Worm (Caenorhabditis elegans) whole organism, young adult: ENCODE data around the gene frh-1.

Source experiments
- F10E7.11 ChIP-seq: sonication (generic microtip); optimal IDR thresholded peaks from 2 replicates; lab custom pipeline; 2017; ENCODE audit warnings: mild to moderate bottlenecking, missing genetic modification characterization, moderate library complexity, missing compliant biosample characterization
- F23B12.7 ChIP-seq: sonication (generic microtip); optimal IDR thresholded peaks from 2 replicates; lab custom pipeline; 2017; ENCODE audit warnings: missing genetic modification characterization, mild to moderate bottlenecking, missing compliant biosample characterization, antibody characterized with exemption, moderate library complexity; ENCODE audit not compliant: insufficient read depth
- F33H1.4 ChIP-seq: fragments of 200-800 bp; sonication (Bioruptor generic); IDR thresholded peaks from 2 replicates; pipeline ENCODE4 v1.3.6; 2022; ENCODE audit warnings: missing genetic modification reagents, missing genetic modification characterization, missing compliant biosample characterization
- F49E8.2 ChIP-seq: sonication (generic microtip); optimal IDR thresholded peaks from 3 replicates; lab custom pipeline; 2017; ENCODE audit warnings: missing genetic modification characterization, mild to moderate bottlenecking, missing compliant biosample characterization, antibody characterized with exemption, moderate library complexity; ENCODE audit not compliant: insufficient read depth
- Y79H2A.3 ChIP-seq: fragments of 200-800 bp; sonication (Bioruptor generic); conservative IDR thresholded peaks from 2 replicates; pipeline ENCODE4 v1.3.6; 2022; ENCODE audit warnings: missing genetic modification reagents, missing genetic modification characterization, missing compliant biosample characterization
- Y95B8A.8 ChIP-seq: fragments of 200-800 bp; sonication (Bioruptor generic); IDR thresholded peaks from 2 replicates; pipeline ENCODE4 v1.3.6; 2022; ENCODE audit warnings: missing genetic modification reagents, missing genetic modification characterization, missing compliant biosample characterization
- ZK185.1 ChIP-seq: sonication (generic microtip); optimal IDR thresholded peaks from 2 replicates; lab custom pipeline; 2016; ENCODE audit warnings: mild to moderate bottlenecking, missing genetic modification characterization, missing compliant biosample characterization; ENCODE audit not compliant: poor library complexity, severe bottlenecking
- aptf-3 ChIP-seq: fragments of 200-800 bp; sonication (Bioruptor generic); IDR thresholded peaks from 2 replicates; pipeline ENCODE4 v1.3.6; 2022; ENCODE audit warnings: missing genetic modification characterization, missing compliant biosample characterization
- atf-7 ChIP-seq: sonication (generic microtip); optimal IDR thresholded peaks from 2 replicates; lab custom pipeline; 2017; ENCODE audit warnings: mild to moderate bottlenecking, missing genetic modification characterization, missing compliant biosample characterization
- attf-5 ChIP-seq: fragments of 200-800 bp; sonication (Bioruptor generic); optimal IDR thresholded peaks from 2 replicates; lab custom pipeline; 2018; ENCODE audit warnings: mild to moderate bottlenecking, missing genetic modification characterization, missing compliant biosample characterization
- attf-6 ChIP-seq: fragments of 200-800 bp; sonication (Bioruptor generic); IDR thresholded peaks from 2 replicates; pipeline ENCODE4 v1.3.6; 2022; ENCODE audit warnings: missing genetic modification reagents, missing genetic modification characterization, missing compliant biosample characterization
- cebp-1 ChIP-seq, 2 experiments: fragments of 200-800 bp in 1 of 2; sonication (Bioruptor generic) in 1 of 2; sonication (generic microtip) in 1 of 2; IDR thresholded peaks in 1 of 2; optimal IDR thresholded peaks in 1 of 2; 2 replicates each; pipeline versions ENCODE4 v1.3.6 to Lab custom; 2017 to 2022; ENCODE audit warnings: missing compliant biosample characterization in 2 of 2, missing genetic modification characterization in 2 of 2, mild to moderate bottlenecking in 1 of 2, missing genetic modification reagents in 1 of 2, moderate library complexity in 1 of 2
- cebp-2 ChIP-seq: fragments of 200-800 bp; sonication (Bioruptor generic); IDR thresholded peaks from 2 replicates; pipeline ENCODE4 v1.3.6; 2022; ENCODE audit warnings: missing genetic modification characterization, missing compliant biosample characterization
- ceh-100 ChIP-seq: fragments of 200-800 bp; sonication (Bioruptor generic); IDR thresholded peaks from 2 replicates; pipeline ENCODE4 v1.3.6; 2022; ENCODE audit warnings: missing genetic modification reagents, missing genetic modification characterization, missing compliant biosample characterization
- ceh-58 ChIP-seq: fragments of 200-800 bp; sonication (Bioruptor generic); IDR thresholded peaks from 2 replicates; pipeline ENCODE4 v1.3.6; 2022; ENCODE audit warnings: missing genetic modification characterization, missing compliant biosample characterization
- ceh-79 ChIP-seq: sonication (generic microtip); optimal IDR thresholded peaks from 2 replicates; lab custom pipeline; 2017; ENCODE audit warnings: mild to moderate bottlenecking, missing genetic modification characterization, missing compliant biosample characterization
- dox-1 ChIP-seq: fragments of 200-800 bp; sonication (Bioruptor generic); IDR thresholded peaks from 2 replicates; pipeline ENCODE4 v1.3.6; 2022; ENCODE audit warnings: missing genetic modification reagents, missing genetic modification characterization, missing compliant biosample characterization
- dpff-1 ChIP-seq: sonication (generic microtip); optimal IDR thresholded peaks from 2 replicates; lab custom pipeline; 2017; ENCODE audit warnings: mild to moderate bottlenecking, missing genetic modification characterization, missing compliant biosample characterization
- dpl-1 ChIP-seq: fragments of 150-350 bp; optimal IDR thresholded peaks from 2 replicates; lab custom pipeline; 2014; ENCODE audit warnings: missing biosample characterization, missing genetic modification reagents, missing genetic modification characterization
- ets-4 ChIP-seq: fragments of 200-800 bp; sonication (Bioruptor generic); optimal IDR thresholded peaks from 2 replicates; lab custom pipeline; 2018; ENCODE audit warnings: mild to moderate bottlenecking, missing genetic modification characterization, missing compliant biosample characterization
- hmg-1.2 ChIP-seq: fragments of 200-800 bp; sonication (Bioruptor generic); IDR thresholded peaks from 2 replicates; pipeline ENCODE4 v1.3.6; 2022; ENCODE audit warnings: missing genetic modification reagents, missing genetic modification characterization, missing compliant biosample characterization
- lag-1 ChIP-seq: fragments of 200-800 bp; sonication (Bioruptor generic); IDR thresholded peaks from 2 replicates; pipeline ENCODE4 v1.3.6; 2022; ENCODE audit warnings: missing genetic modification reagents, missing genetic modification characterization, missing compliant biosample characterization
- lin-54 ChIP-seq: fragments of 200-800 bp; sonication (Bioruptor generic); optimal IDR thresholded peaks from 2 replicates; lab custom pipeline; 2018; ENCODE audit warnings: mild to moderate bottlenecking, missing genetic modification characterization, missing compliant biosample characterization
- lir-1 ChIP-seq: fragments of 200-800 bp; sonication (Bioruptor generic); conservative IDR thresholded peaks from 2 replicates; pipeline ENCODE4 v1.3.6; 2022; ENCODE audit warnings: missing genetic modification reagents, missing genetic modification characterization, missing compliant biosample characterization
- lsl-1 ChIP-seq: fragments of 200-800 bp; sonication (Bioruptor generic); optimal IDR thresholded peaks from 2 replicates; lab custom pipeline; 2018; ENCODE audit warnings: mild to moderate bottlenecking, missing genetic modification characterization, moderate library complexity, missing compliant biosample characterization
- madf-6 ChIP-seq: fragments of 200-800 bp; sonication (Bioruptor generic); IDR thresholded peaks from 2 replicates; pipeline ENCODE4 v1.3.6; 2022; ENCODE audit warnings: missing genetic modification reagents, missing genetic modification characterization, missing compliant biosample characterization
- mcd-1 ChIP-seq: fragments of 200-800 bp; sonication (Bioruptor generic); IDR thresholded peaks from 2 replicates; pipeline ENCODE4 v1.3.6; 2022; ENCODE audit warnings: missing genetic modification reagents, missing genetic modification characterization, missing compliant biosample characterization
- mes-4 ChIP-seq: sonication (generic microtip); optimal IDR thresholded peaks from 2 replicates; lab custom pipeline; 2016; ENCODE audit warnings: missing genotype, missing genetic modification characterization, missing compliant biosample characterization
- mxl-1 ChIP-seq: sonication (generic microtip); optimal IDR thresholded peaks from 2 replicates; lab custom pipeline; 2016; ENCODE audit warnings: missing genetic modification characterization, missing compliant biosample characterization
- nhr-80 ChIP-seq: sonication (generic microtip); optimal IDR thresholded peaks from 2 replicates; lab custom pipeline; 2016; ENCODE audit warnings: missing genetic modification characterization, missing compliant biosample characterization
- rpc-1 ChIP-seq, 2 experiments: fragments of 150-350 bp in 1 of 2; sonication (generic microtip) in 1 of 2; optimal IDR thresholded peaks; 2 replicates each; lab custom pipeline; 2014 to 2018; ENCODE audit warnings: missing biosample characterization in 1 of 2, missing genetic modification characterization in 1 of 2, missing genetic modification reagents in 1 of 2, missing genotype in 1 of 2
- snpc-1.1 ChIP-seq: sonication (generic microtip); optimal IDR thresholded peaks from 2 replicates; lab custom pipeline; 2017; ENCODE audit warnings: missing genetic modification characterization, mild to moderate bottlenecking, missing compliant biosample characterization, antibody characterized with exemption, moderate library complexity, missing genotype, missing genetic modification reagents; ENCODE audit not compliant: insufficient read depth
- snpc-4 ChIP-seq, 5 experiments: fragments of 150-350 bp in 1 of 5; sonication (generic microtip) in 4 of 5; optimal IDR thresholded peaks; 2 replicates each; lab custom pipeline; 2014 to 2018; ENCODE audit warnings: missing genetic modification characterization in 5 of 5, missing biosample characterization in 3 of 5, antibody characterized with exemption in 2 of 5, mild to moderate bottlenecking in 2 of 5, missing compliant biosample characterization in 2 of 5, missing genotype in 2 of 5, moderate library complexity in 2 of 5, missing genetic modification reagents in 1 of 5
- sptf-2 ChIP-seq: fragments of 200-800 bp; sonication (Bioruptor generic); optimal IDR thresholded peaks from 2 replicates; lab custom pipeline; 2018; ENCODE audit warnings: mild to moderate bottlenecking, missing genetic modification characterization, missing compliant biosample characterization
- tlf-1 ChIP-seq: fragments of 200-800 bp; sonication (Bioruptor generic); optimal IDR thresholded peaks from 2 replicates; lab custom pipeline; 2018; ENCODE audit warnings: mild to moderate bottlenecking, missing genetic modification characterization, missing compliant biosample characterization

The frh-1 gene

ce11 chrII:5907482-5907881 is 9.7 kb upstream of the frh-1 start, which contains the start of gene vps-35:
Gene vps-35, plus strand, starts transcription at chrII:5907816.
- TF ChIP-seq dox-1 (GFP tag; lab: Robert Waterston, UW) = peak; percentile 54
- peak; percentile 82 for TF ChIP-seq mcd-1
- 0 out of 2 replicates have a peak, but pooled peaks have one; percentile 8 for TF ChIP-seq madf-6
- peak; percentile 63 for TF ChIP-seq attf-5 (GFP tag; lab: Kevin White, UChicago)
- TF ChIP-seq F33H1.4 (GFP tag; lab: Robert Waterston, UW) = no peak
- TF ChIP-seq nhr-80 (tag; lab: Kevin White, UChicago) = peak; percentile 71
- TF ChIP-seq dpff-1 (tag; lab: Kevin White, UChicago) = no peak
- TF ChIP-seq lin-54 (GFP tag; lab: Kevin White, UChicago) = peak; percentile 30
- no peak for TF ChIP-seq cebp-1 (GFP tag; IDR thresholded peaks at IDR 0.05; lab: Robert Waterston, UW)
- TF ChIP-seq cebp-1 (tag; optimal IDR thresholded peaks at IDR 0.05; lab: Kevin White, UChicago) = peak; percentile 34
- peak; percentile 81 for TF ChIP-seq F23B12.7 (tag; lab: Kevin White, UChicago)
- TF ChIP-seq ceh-100 (GFP tag; lab: Robert Waterston, UW) = 0 out of 2 replicates have a peak, but pooled peaks have one; percentile 14
- TF ChIP-seq dpl-1 = no peak

ce11 chrII:5911274-5911673 is 5.9 kb upstream of the frh-1 start, which contains the start of gene cgt-3:
Gene cgt-3, plus strand, starts transcription at chrII:5911324.
- TF ChIP-seq F33H1.4 (GFP tag; lab: Robert Waterston, UW) (no peak), rpc-1 (optimal IDR thresholded peaks at IDR 0.05; lab: Kevin White, UChicago) (no peak), rpc-1 (tag; optimal IDR thresholded peaks at IDR 0.05; lab: Kevin White, UChicago) (no peak), snpc-4 (GFP tag; optimal IDR thresholded peaks at IDR 0.05; lab: Kevin White, UChicago) (no peak), snpc-4 (tag; optimal IDR thresholded peaks at IDR 0.05; lab: Kevin White, UChicago) (no peak), snpc-1.1 (no peak), F10E7.11 (no peak), ceh-79 (tag; lab: Kevin White, UChicago) (no peak), tlf-1 (GFP tag; lab: Kevin White, UChicago) (no peak), ZK185.1 (no peak), F49E8.2 (tag; lab: Kevin White, UChicago) (no peak), lir-1 (GFP tag; lab: Robert Waterston, UW) (no peak), Y95B8A.8 (GFP tag; lab: Robert Waterston, UW) (no peak), attf-5 (GFP tag; lab: Kevin White, UChicago) (no peak), mes-4 (tag; lab: Kevin White, UChicago) (no peak), lsl-1 (GFP tag; lab: Kevin White, UChicago) (no peak), Y79H2A.3 (GFP tag; lab: Robert Waterston, UW) (no peak), mxl-1 (tag; lab: Kevin White, UChicago) (no peak), cebp-2 (no peak), attf-6 (GFP tag; lab: Robert Waterston, UW) (no peak), ceh-58 (no peak), sptf-2 (GFP tag; lab: Kevin White, UChicago) (no peak)

ce11 chrII:5911939-5912523 is 5.2 kb upstream of the frh-1 start:
- TF ChIP-seq dpff-1 (tag; lab: Kevin White, UChicago) = no peak
- TF ChIP-seq atf-7 (tag; lab: Kevin White, UChicago) = peak; percentile 9
- TF ChIP-seq lag-1 (GFP tag; lab: Robert Waterston, UW) = no peak
- peak; percentile 93 for TF ChIP-seq nhr-80 (tag; lab: Kevin White, UChicago)
- TF ChIP-seq hmg-1.2 (GFP tag; lab: Robert Waterston, UW) = peak; percentile 41; the same call in 1 of the 2 replicates
- no peak for TF ChIP-seq aptf-3 (GFP tag; lab: Robert Waterston, UW)
- TF ChIP-seq attf-5 (GFP tag; lab: Kevin White, UChicago) = peak; percentile 12
- TF ChIP-seq dox-1 (GFP tag; lab: Robert Waterston, UW) = 0 out of 2 replicates have a peak, but pooled peaks have one; percentile 41
- TF ChIP-seq ets-4 (GFP tag; lab: Kevin White, UChicago) = peak; percentile 43
- no peak for TF ChIP-seq cebp-1 (GFP tag; IDR thresholded peaks at IDR 0.05; lab: Robert Waterston, UW)
- TF ChIP-seq cebp-1 (tag; optimal IDR thresholded peaks at IDR 0.05; lab: Kevin White, UChicago) = peak; percentile 52
